Worm (Caenorhabditis elegans): ENCODE measurements around the gene copb-2.

Gene copb-2

ce11 chrIV:9445407-9445806 lies 14.1 kb upstream of the copb-2 start, which contains the start of gene hsp-12.3:
Gene hsp-12.3 (minus strand): TSS chrIV:9445507.
- TF ChIP-seq skn-1 (tag; optimal IDR thresholded peaks at IDR 0.05) (no peak), ceh-28 (tag; optimal IDR thresholded peaks at IDR 0.05) (no peak), nhr-76 (tag; optimal IDR thresholded peaks at IDR 0.05) (no peak), unc-62 (GFP tag; optimal IDR thresholded peaks at IDR 0.05) (no peak), elt-1 (tag; optimal IDR thresholded peaks at IDR 0.05) (no peak)

DNA sequence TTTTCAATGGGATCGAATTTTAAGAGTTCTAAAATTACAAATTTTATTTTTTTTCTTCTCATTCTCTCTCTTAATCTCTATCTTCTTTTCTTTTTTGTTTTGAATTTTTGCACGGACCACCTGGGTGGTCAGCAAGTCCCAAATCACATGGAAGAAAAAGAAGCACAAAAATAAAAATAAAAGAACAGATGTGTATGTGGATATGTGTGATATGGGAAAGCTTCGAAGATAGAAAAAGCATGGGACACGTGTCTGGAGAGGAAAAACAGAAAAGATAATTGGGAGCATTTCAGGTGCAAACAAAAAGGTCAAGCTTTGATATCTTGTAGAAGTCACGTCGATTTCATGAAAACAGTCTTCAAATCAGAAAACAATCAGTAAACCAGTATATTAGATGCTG lies 12.3 kb upstream of the copb-2 start, which contains the start of gene hsp-12.6:
hsp-12.6 (minus strand) TSS at position 20 of the 400 bp plus-strand sequence.
- TF ChIP-seq sea-2 (GFP tag; optimal IDR thresholded peaks at IDR 0.05) (no peak), jun-1 (tag; optimal IDR thresholded peaks at IDR 0.05) (no peak)

ce11 chrIV:9450375-9450774 lies 9.2 kb upstream of the copb-2 start, which contains the start of gene cpin-1:
Gene cpin-1 (plus strand): TSS chrIV:9450675.
- TF ChIP-seq nhr-43 (tag; optimal IDR thresholded peaks at IDR 0.05; ENCODE audit: poor library complexity, severe bottlenecking), result no peak
- TF ChIP-seq nhr-25 (tag; optimal IDR thresholded peaks at IDR 0.05), result peak; percentile 3

ce11 chrIV:9451816-9452215 lies 7.7 kb upstream of the copb-2 start:
- TF ChIP-seq ceh-28 (tag; optimal IDR thresholded peaks at IDR 0.05), result no peak
- TF ChIP-seq ZK546.5 (tag; optimal IDR thresholded peaks at IDR 0.05), result no peak
- TF ChIP-seq nhr-12 (tag; optimal IDR thresholded peaks at IDR 0.05), result no peak
- no peak for TF ChIP-seq eor-1 (tag; optimal IDR thresholded peaks at IDR 0.05)
- no peak for TF ChIP-seq pqm-1 (tag; optimal IDR thresholded peaks at IDR 0.05)
- no peak for TF ChIP-seq sea-2 (GFP tag; optimal IDR thresholded peaks at IDR 0.05)
- no peak for TF ChIP-seq unc-62 (GFP tag; optimal IDR thresholded peaks at IDR 0.05)
- TF ChIP-seq pha-4 (tag; optimal IDR thresholded peaks at IDR 0.05), result no peak
- no peak for TF ChIP-seq mdl-1 (tag; optimal IDR thresholded peaks at IDR 0.05)
- TF ChIP-seq jun-1 (tag; optimal IDR thresholded peaks at IDR 0.05), result no peak
- TF ChIP-seq daf-12 (tag; optimal IDR thresholded peaks at IDR 0.05), result no peak
- TF ChIP-seq egl-5 (tag; optimal IDR thresholded peaks at IDR 0.05), result no peak
- no peak for TF ChIP-seq elt-1 (tag; optimal IDR thresholded peaks at IDR 0.05)
- no peak for TF ChIP-seq zag-1 (tag; optimal IDR thresholded peaks at IDR 0.05)
- no peak for TF ChIP-seq nhr-11 (tag; optimal IDR thresholded peaks at IDR 0.05)
- TF ChIP-seq egl-27 (tag; optimal IDR thresholded peaks at IDR 0.05), result no peak
- TF ChIP-seq elt-2 (tag; optimal IDR thresholded peaks at IDR 0.05), result no peak
- no peak for TF ChIP-seq nfya-1 (tag; optimal IDR thresholded peaks at IDR 0.05; ENCODE audit: insufficient read depth)
- no peak for TF ChIP-seq fos-1 (tag; optimal IDR thresholded peaks at IDR 0.05)

- no peak for TF ChIP-seq nhr-25 (tag; optimal IDR thresholded peaks at IDR 0.05)
- TF ChIP-seq ceh-9 (tag; optimal IDR thresholded peaks at IDR 0.05), result no peak
- TF ChIP-seq elt-3 (tag; optimal IDR thresholded peaks at IDR 0.05), result no peak
- TF ChIP-seq jun-1 (tag; optimal IDR thresholded peaks at IDR 0.05), result no peak
- TF ChIP-seq hmg-11 (tag; optimal IDR thresholded peaks at IDR 0.05), result no peak
- no peak for TF ChIP-seq pqm-1 (tag; optimal IDR thresholded peaks at IDR 0.05)
- no peak for TF ChIP-seq R02D3.7 (tag; optimal IDR thresholded peaks at IDR 0.05)
- TF ChIP-seq mdl-1 (tag; optimal IDR thresholded peaks at IDR 0.05), result no peak
- TF ChIP-seq snpc-4 (tag; optimal IDR thresholded peaks at IDR 0.05), result no peak
- TF ChIP-seq fkh-10 (GFP tag; optimal IDR thresholded peaks at IDR 0.05), result no peak
Measured at ce11 chrIV:9457400-9457799, 2.1 kb upstream of the copb-2 start, which contains the start of gene cutl-17. Gene cutl-17 (minus strand): TSS chrIV:9457500.

- TF ChIP-seq fkh-2 (tag; optimal IDR thresholded peaks at IDR 0.05) (no peak), snpc-4 (tag; optimal IDR thresholded peaks at IDR 0.05) (peak; percentile 81)
Measured at ce11 chrIV:9464345-9464783, 4.8 kb downstream of the copb-2 start.

ce11 chrIV:9467418-9467817 lies 7.9 kb downstream of the copb-2 start, which contains the start of gene F38E11.6:
Gene F38E11.6 (minus strand): TSS chrIV:9467518.
- TF ChIP-seq zag-1 (tag; optimal IDR thresholded peaks at IDR 0.05), result no peak
- TF ChIP-seq pqm-1 (tag; optimal IDR thresholded peaks at IDR 0.05), result no peak
- TF ChIP-seq tbx-2 (tag; optimal IDR thresholded peaks at IDR 0.05), result no peak
